Fruit fly (Drosophila melanogaster) whole organism, embryonic: ENCODE measurements around the gene CG5913.

Experiments
- dan ChIP-seq: fragments of 200-800 bp; sonication (Bioruptor generic); IDR thresholded peaks from 2 replicates; pipeline ENCODE4 v1.3.6; 2022; ENCODE audit warnings: missing biosample characterization, missing genetic modification characterization
- usp ChIP-seq: fragments of >200 bp; optimal IDR thresholded peaks from 2 replicates; lab custom pipeline; 2017; ENCODE audit warnings: missing biosample characterization, missing genetic modification characterization

dm6 chr3R:25899690-25900089, 6.4 kb downstream of the CG5913 start, which contains the start of gene CG31091:
- TF ChIP-seq dan (GFP tag; lab: Robert Waterston, UW) (no peak), usp (GFP tag; lab: Kevin White, UChicago) (no peak)
